Worm (Caenorhabditis elegans) whole organism, L4 larva: ENCODE data around the gene C25G4.17.

Source experiments
- Y105C5A.15 ChIP-seq: fragments of 200-800 bp; sonication (Bioruptor generic); IDR thresholded peaks from 2 replicates; pipeline ENCODE4 v1.3.6; 2022; ENCODE audit warnings: missing genetic modification characterization, missing compliant biosample characterization
- Y75B8A.6 ChIP-seq: fragments of 200-800 bp; sonication (Bioruptor generic); IDR thresholded peaks from 2 replicates; pipeline ENCODE4 v1.3.6; 2022; ENCODE audit warnings: missing genetic modification reagents, missing genetic modification characterization, missing compliant biosample characterization
- ZK337.2 ChIP-seq: fragments of 200-800 bp; sonication (Bioruptor generic); IDR thresholded peaks from 2 replicates; pipeline ENCODE4 v1.3.6; 2022; ENCODE audit warnings: missing genetic modification reagents, missing genetic modification characterization, missing compliant biosample characterization
- ZK546.5 ChIP-seq, 2 experiments: sonication (generic microtip); optimal IDR thresholded peaks; 2 replicates each; lab custom pipeline; 2017; ENCODE audit warnings: missing biosample characterization in 2 of 2, missing genetic modification characterization in 2 of 2
- aha-1 ChIP-seq: fragments of 150-350 bp; peaks from one replicate; lab custom pipeline; 2014; ENCODE audit warnings: missing biosample characterization, missing genetic modification characterization
- ama-1 ChIP-seq: fragments of 150-350 bp; optimal IDR thresholded peaks from 2 replicates; lab custom pipeline; 2014; ENCODE audit warnings: inconsistent platforms, mixed read lengths
- arid-1 ChIP-seq: fragments of 200-800 bp; sonication (Bioruptor generic); conservative IDR thresholded peaks from 2 replicates; pipeline ENCODE4 v1.3.6; 2022; ENCODE audit warnings: missing genetic modification reagents, missing genetic modification characterization, missing compliant biosample characterization
- attf-4 ChIP-seq: sonication (generic microtip); optimal IDR thresholded peaks from 3 replicates; lab custom pipeline; 2017; ENCODE audit warnings: missing biosample characterization, missing genetic modification characterization
- ceh-62 ChIP-seq: sonication (generic microtip); optimal IDR thresholded peaks from 2 replicates; lab custom pipeline; 2017; ENCODE audit warnings: missing biosample characterization, missing genetic modification characterization
- ces-1 ChIP-seq: fragments of 150-350 bp; sonication (generic microtip); optimal IDR thresholded peaks from 4 replicates; lab custom pipeline; 2014; ENCODE audit warnings: missing biosample characterization, missing genetic modification reagents, missing genetic modification characterization
- ctbp-1 ChIP-seq: fragments of 200-800 bp; sonication (Bioruptor generic); IDR thresholded peaks from 2 replicates; pipeline ENCODE4 v1.3.6; 2022; ENCODE audit warnings: missing genetic modification reagents, missing genetic modification characterization, missing compliant biosample characterization
- daf-16 ChIP-seq, 3 experiments: sonication (generic microtip); optimal IDR thresholded peaks; 2 replicates each; lab custom pipeline; 2016 to 2017; ENCODE audit warnings: missing genetic modification characterization in 3 of 3, missing genetic modification reagents in 3 of 3, mild to moderate bottlenecking in 2 of 3, missing compliant biosample characterization in 2 of 3, missing biosample characterization in 1 of 3, moderate library complexity in 1 of 3
- dmd-8 ChIP-seq: fragments of 200-800 bp; sonication (Bioruptor generic); IDR thresholded peaks from 2 replicates; pipeline ENCODE4 v1.3.6; 2022; ENCODE audit warnings: missing genetic modification characterization, missing compliant biosample characterization
- dmd-9 ChIP-seq: fragments of 200-800 bp; sonication (Bioruptor generic); IDR thresholded peaks from 2 replicates; pipeline ENCODE4 v1.3.6; 2022; ENCODE audit warnings: missing genetic modification reagents, missing genetic modification characterization, missing compliant biosample characterization
- duxl-1 ChIP-seq: sonication (generic microtip); optimal IDR thresholded peaks from 2 replicates; lab custom pipeline; 2016; ENCODE audit warnings: mild to moderate bottlenecking, missing genetic modification characterization, moderate library complexity, missing compliant biosample characterization; ENCODE audit not compliant: poor library complexity
- dve-1 ChIP-seq: sonication (generic microtip); optimal IDR thresholded peaks from 2 replicates; lab custom pipeline; 2017; ENCODE audit warnings: antibody characterized with exemption, mild to moderate bottlenecking, missing genetic modification characterization, missing compliant biosample characterization; ENCODE audit not compliant: insufficient read depth
- fkh-10 ChIP-seq: fragments of 150-350 bp; optimal IDR thresholded peaks from 2 replicates; lab custom pipeline; 2014; ENCODE audit warnings: missing biosample characterization, missing genetic modification reagents, missing genetic modification characterization
- gei-8 ChIP-seq: fragments of 200-800 bp; sonication (Bioruptor generic); optimal IDR thresholded peaks from 2 replicates; lab custom pipeline; 2018; ENCODE audit warnings: mild to moderate bottlenecking, missing genetic modification characterization, missing compliant biosample characterization
- hif-1 ChIP-seq, 2 experiments: sonication (generic microtip); optimal IDR thresholded peaks; 2 replicates each; lab custom pipeline; 2016 to 2017; ENCODE audit warnings: missing compliant biosample characterization in 2 of 2, missing genetic modification characterization in 2 of 2, missing genetic modification reagents in 2 of 2, missing genotype in 2 of 2, mild to moderate bottlenecking in 1 of 2
- hlh-11 ChIP-seq: fragments of 200-800 bp; sonication (Bioruptor generic); optimal IDR thresholded peaks from 2 replicates; lab custom pipeline; 2018; ENCODE audit warnings: mild to moderate bottlenecking, missing genetic modification characterization, missing compliant biosample characterization
- hmg-1.1 ChIP-seq: fragments of 200-800 bp; sonication (Bioruptor generic); IDR thresholded peaks from 2 replicates; pipeline ENCODE4 v1.3.6; 2022; ENCODE audit warnings: missing genetic modification reagents, missing genetic modification characterization, missing compliant biosample characterization
- jun-1 ChIP-seq: fragments of 150-350 bp; optimal IDR thresholded peaks from 2 replicates; lab custom pipeline; 2014; ENCODE audit warnings: missing biosample characterization, missing genetic modification reagents, missing genetic modification characterization
- lim-7 ChIP-seq: fragments of 200-800 bp; sonication (Bioruptor generic); IDR thresholded peaks from 2 replicates; pipeline ENCODE4 v1.3.6; 2022; ENCODE audit warnings: missing genetic modification characterization, missing compliant biosample characterization
- lin-1 ChIP-seq: fragments of 200-800 bp; sonication (Bioruptor generic); IDR thresholded peaks from 2 replicates; pipeline ENCODE4 v1.3.6; 2022; ENCODE audit warnings: missing genetic modification reagents, missing genetic modification characterization, missing compliant biosample characterization
- lin-15B ChIP-seq: fragments of 150-350 bp; sonication (generic microtip); optimal IDR thresholded peaks from 3 replicates; lab custom pipeline; 2014; ENCODE audit warnings: missing biosample characterization, missing genetic modification characterization
- lin-38 ChIP-seq: fragments of 200-800 bp; sonication (Bioruptor generic); IDR thresholded peaks from 2 replicates; pipeline ENCODE4 v1.3.6; 2022; ENCODE audit warnings: missing genetic modification reagents, missing genetic modification characterization, missing compliant biosample characterization
- lsy-2 ChIP-seq, 2 experiments: fragments of 150-350 bp in 1 of 2; sonication (generic microtip) in 1 of 2; optimal IDR thresholded peaks; 2 replicates each; lab custom pipeline; 2014 to 2017; ENCODE audit warnings: missing biosample characterization in 2 of 2, missing genetic modification characterization in 2 of 2
- madf-5 ChIP-seq, 2 experiments: fragments of 200-800 bp; sonication (Bioruptor generic); IDR thresholded peaks; 2 replicates each; pipeline ENCODE4 v1.3.6; 2022; ENCODE audit warnings: missing compliant biosample characterization in 2 of 2, missing genetic modification characterization in 2 of 2
- mdl-1 ChIP-seq, 2 experiments: fragments of 150-350 bp in 1 of 2; sonication (generic microtip) in 1 of 2; optimal IDR thresholded peaks; 2 replicates each; lab custom pipeline; 2014 to 2017; ENCODE audit warnings: missing biosample characterization in 2 of 2, missing genetic modification characterization in 2 of 2
- mep-1 ChIP-seq: fragments of 150-350 bp; sonication (generic microtip); optimal IDR thresholded peaks from 3 replicates; lab custom pipeline; 2014; ENCODE audit warnings: missing biosample characterization, missing genetic modification characterization
- nhr-10 ChIP-seq: fragments of 150-350 bp; optimal IDR thresholded peaks from 2 replicates; lab custom pipeline; 2014; ENCODE audit warnings: missing biosample characterization, missing genetic modification characterization
- nhr-102 ChIP-seq: sonication (generic microtip); optimal IDR thresholded peaks from 2 replicates; lab custom pipeline; 2016; ENCODE audit warnings: mild to moderate bottlenecking, missing genetic modification characterization, moderate library complexity, missing compliant biosample characterization
- nhr-25 ChIP-seq: sonication (generic microtip); optimal IDR thresholded peaks from 2 replicates; lab custom pipeline; 2017; ENCODE audit warnings: missing genetic modification characterization, mild to moderate bottlenecking, missing compliant biosample characterization, antibody characterized with exemption, moderate library complexity, borderline replicate concordance; ENCODE audit not compliant: insufficient read depth
- nhr-41 ChIP-seq: fragments of 200-800 bp; sonication (Bioruptor generic); IDR thresholded peaks from 2 replicates; pipeline ENCODE4 v1.3.6; 2022; ENCODE audit warnings: missing genetic modification reagents, missing genetic modification characterization, missing compliant biosample characterization
- nhr-42 ChIP-seq: fragments of 200-800 bp; sonication (Bioruptor generic); IDR thresholded peaks from 2 replicates; pipeline ENCODE4 v1.3.6; 2022; ENCODE audit warnings: missing genetic modification characterization, missing compliant biosample characterization
- nhr-76 ChIP-seq: fragments of 150-350 bp; optimal IDR thresholded peaks from 2 replicates; lab custom pipeline; 2014; ENCODE audit warnings: missing biosample characterization, missing genetic modification characterization
- php-3 ChIP-seq: fragments of 200-800 bp; sonication (Bioruptor generic); IDR thresholded peaks from 2 replicates; pipeline ENCODE4 v1.3.6; 2022; ENCODE audit warnings: missing genetic modification reagents, missing genetic modification characterization, missing compliant biosample characterization
- sdz-12 ChIP-seq: fragments of 200-800 bp; sonication (Bioruptor generic); optimal IDR thresholded peaks from 2 replicates; lab custom pipeline; 2018; ENCODE audit warnings: mild to moderate bottlenecking, missing genetic modification characterization, missing compliant biosample characterization
- skn-1 ChIP-seq: fragments of 150-350 bp; optimal IDR thresholded peaks from 2 replicates; lab custom pipeline; 2014; ENCODE audit warnings: missing biosample characterization, missing genetic modification characterization
- snpc-1.2 ChIP-seq: fragments of 200-800 bp; sonication (Bioruptor generic); IDR thresholded peaks from 2 replicates; pipeline ENCODE4 v1.3.6; 2022; ENCODE audit warnings: missing genetic modification reagents, missing genetic modification characterization, missing compliant biosample characterization
- snpc-4 ChIP-seq: fragments of 150-350 bp; optimal IDR thresholded peaks from 2 replicates; lab custom pipeline; 2014; ENCODE audit warnings: missing biosample characterization, missing genetic modification characterization
- unc-130 ChIP-seq: sonication (generic microtip); optimal IDR thresholded peaks from 2 replicates; lab custom pipeline; 2016; ENCODE audit warnings: missing genetic modification reagents, missing genetic modification characterization, missing compliant biosample characterization
- unc-62 ChIP-seq, 3 experiments: fragments of 150-350 bp in 1 of 3; sonication (generic microtip); optimal IDR thresholded peaks in 2 of 3; peaks in 1 of 3; 1 replicate in 1 of 3; 2 replicates in 2 of 3; lab custom pipeline; 2014 to 2017; ENCODE audit warnings: missing biosample characterization in 3 of 3, missing genetic modification characterization in 3 of 3, missing genetic modification reagents in 3 of 3, missing genotype in 1 of 3
- vab-7 ChIP-seq: fragments of 200-800 bp; sonication (Bioruptor generic); IDR thresholded peaks from 2 replicates; pipeline ENCODE4 v1.3.6; 2022; ENCODE audit warnings: missing genetic modification reagents, missing genetic modification characterization, missing compliant biosample characterization
- zip-11 ChIP-seq: fragments of 200-800 bp; sonication (Bioruptor generic); IDR thresholded peaks from 2 replicates; pipeline ENCODE4 v1.3.6; 2022; ENCODE audit warnings: missing genetic modification characterization, missing compliant biosample characterization

Gene C25G4.17

DNA sequence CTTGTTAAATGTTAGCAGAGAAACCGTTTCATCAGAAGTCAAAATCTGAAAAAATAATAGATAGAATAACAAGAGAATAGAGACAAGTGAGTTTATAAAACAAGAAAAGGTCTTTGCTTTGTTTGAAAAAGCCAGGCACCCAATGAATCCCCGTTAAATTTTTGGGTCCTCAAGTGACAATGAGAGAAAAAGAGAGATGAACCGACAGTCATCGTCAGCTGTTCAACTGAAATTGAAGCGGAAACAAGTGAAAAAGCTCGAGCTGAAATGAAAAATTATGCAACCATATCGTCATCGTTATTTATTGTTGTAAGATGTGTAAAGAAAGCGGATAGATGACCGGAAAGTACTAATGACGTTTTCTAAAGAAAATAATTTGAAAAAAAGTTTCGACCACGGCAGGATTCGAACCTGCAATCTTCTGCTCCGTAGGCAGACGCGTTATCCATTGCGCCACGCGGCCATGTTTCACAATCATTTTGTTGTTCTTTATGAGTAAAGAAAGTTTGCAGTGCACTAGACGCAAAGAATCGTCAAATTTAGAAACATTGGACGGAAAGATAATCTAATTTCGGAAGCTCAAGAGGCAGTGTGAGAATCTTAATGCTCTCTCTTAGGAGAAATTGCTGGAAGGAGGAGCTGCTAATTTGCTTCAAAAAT lies 24.1 kb upstream of the C25G4.17 start, which contains the start of gene F08G5.3 (continued):
- TF ChIP-seq snpc-1.2 (GFP tag; lab: Robert Waterston, UW) (peak; percentile 91), nhr-42 (GFP tag; lab: Robert Waterston, UW) (no peak), ctbp-1 (peak; percentile 76), lin-1 (GFP tag; lab: Robert Waterston, UW) (peak; percentile 55; the same call in 1 of the 2 replicates), hlh-11 (tag; lab: Kevin White, UChicago) (peak; percentile 59), dmd-8 (GFP tag; lab: Robert Waterston, UW) (peak; percentile 82), nhr-10 (tag; lab: Kevin White, UChicago) (no peak), jun-1 (tag; lab: Kevin White, UChicago) (no peak), lin-15B (no peak), unc-130 (GFP tag; lab: Kevin White, UChicago) (peak; percentile 68), ama-1 (no peak), hif-1 (tag; optimal IDR thresholded peaks at IDR 0.05; lab: Kevin White, UChicago) (peak in 1 of 2 experiments; percentile 33), php-3 (GFP tag; lab: Robert Waterston, UW) (peak; percentile 31; the same call in 1 of the 2 replicates), nhr-41 (GFP tag; lab: Robert Waterston, UW) (peak; percentile 45; the same call in 1 of the 2 replicates), dve-1 (tag; lab: Kevin White, UChicago) (peak; percentile 52), ZK337.2 (GFP tag; lab: Robert Waterston, UW) (peak; percentile 73), zip-11 (no peak), lim-7 (GFP tag; lab: Robert Waterston, UW) (peak; percentile 95), nhr-102 (tag; lab: Kevin White, UChicago) (peak; percentile 65), ces-1 (GFP tag; lab: Kevin White, UChicago) (no peak), arid-1 (GFP tag; lab: Robert Waterston, UW) (peak; percentile 86), aha-1 (tag; lab: Kevin White, UChicago) (no peak), nhr-76 (no peak), madf-5 (GFP tag; IDR thresholded peaks at IDR 0.05; lab: Robert Waterston, UW) (peak in 1 of 2 experiments; percentile 66; a peak in 1 of 4 replicates), ZK546.5 (tag; optimal IDR thresholded peaks at IDR 0.05; lab: Kevin White, UChicago) (no peak), Y105C5A.15 (peak; percentile 85; the same call in 1 of the 2 replicates), lsy-2 (tag; optimal IDR thresholded peaks at IDR 0.05; lab: Kevin White, UChicago) (peak in 1 of 2 experiments; percentile 58), unc-62 (GFP tag; optimal IDR thresholded peaks at IDR 0.05 in 1 of 2; lab: Kevin White, UChicago) (no peak), unc-62 (tag; optimal IDR thresholded peaks at IDR 0.05; lab: Kevin White, UChicago) (no peak), gei-8 (GFP tag; lab: Kevin White, UChicago) (peak; percentile 72)

ce11 chrIV:12419291-12419690 lies 22.5 kb upstream of the C25G4.17 start:
- TF ChIP-seq dmd-9 (no peak), mep-1 (tag; lab: Kevin White, UChicago) (peak; percentile 14), fkh-10 (GFP tag; lab: Kevin White, UChicago) (peak; percentile 54)

DNA sequence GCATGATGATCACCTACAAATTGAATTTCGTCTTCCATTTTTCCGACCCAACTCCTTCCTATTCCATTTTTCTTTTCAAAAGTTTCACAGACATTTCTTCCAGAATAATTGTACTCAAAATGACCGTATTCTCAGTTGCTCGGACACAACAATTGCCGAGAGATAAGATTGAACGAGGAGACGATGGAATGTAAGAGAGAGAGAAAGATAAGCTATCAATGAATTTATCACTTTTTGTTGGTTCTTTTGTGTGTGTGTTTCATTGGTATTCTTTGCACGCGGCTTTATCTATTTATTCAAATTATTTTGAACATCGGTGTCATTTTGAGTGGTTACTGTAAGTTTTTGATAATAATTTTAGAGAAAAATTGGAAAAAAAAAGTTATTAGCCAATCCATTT lies 21.4 kb upstream of the C25G4.17 start, which contains the start of gene ugt-65:
Gene ugt-65 (plus strand): TSS at position 229 of the 400 bp plus-strand sequence.
- TF ChIP-seq hmg-1.1 (GFP tag; lab: Robert Waterston, UW) (no peak), hlh-11 (tag; lab: Kevin White, UChicago) (peak; percentile 54), daf-16 (GFP tag; optimal IDR thresholded peaks at IDR 0.05; lab: Kevin White, UChicago) (no peak), daf-16 (tag; optimal IDR thresholded peaks at IDR 0.05; lab: Kevin White, UChicago) (peak; percentile 74), vab-7 (GFP tag; lab: Robert Waterston, UW) (no peak), duxl-1 (no peak), dmd-9 (no peak), gei-8 (GFP tag; lab: Kevin White, UChicago) (no peak), dve-1 (tag; lab: Kevin White, UChicago) (peak; percentile 67), jun-1 (tag; lab: Kevin White, UChicago) (no peak), nhr-76 (no peak), skn-1 (tag; lab: Kevin White, UChicago) (no peak), lin-38 (GFP tag; lab: Robert Waterston, UW) (no peak), attf-4 (tag; lab: Kevin White, UChicago) (no peak), ctbp-1 (no peak), nhr-25 (tag; lab: Kevin White, UChicago) (no peak), ceh-62 (tag; lab: Kevin White, UChicago) (no peak), sdz-12 (no peak), Y75B8A.6 (no peak), snpc-4 (tag; lab: Kevin White, UChicago) (no peak), mdl-1 (tag; optimal IDR thresholded peaks at IDR 0.05; lab: Kevin White, UChicago) (no peak)
